Fruit fly (Drosophila melanogaster): ENCODE data around the gene SMC3.

DNA sequence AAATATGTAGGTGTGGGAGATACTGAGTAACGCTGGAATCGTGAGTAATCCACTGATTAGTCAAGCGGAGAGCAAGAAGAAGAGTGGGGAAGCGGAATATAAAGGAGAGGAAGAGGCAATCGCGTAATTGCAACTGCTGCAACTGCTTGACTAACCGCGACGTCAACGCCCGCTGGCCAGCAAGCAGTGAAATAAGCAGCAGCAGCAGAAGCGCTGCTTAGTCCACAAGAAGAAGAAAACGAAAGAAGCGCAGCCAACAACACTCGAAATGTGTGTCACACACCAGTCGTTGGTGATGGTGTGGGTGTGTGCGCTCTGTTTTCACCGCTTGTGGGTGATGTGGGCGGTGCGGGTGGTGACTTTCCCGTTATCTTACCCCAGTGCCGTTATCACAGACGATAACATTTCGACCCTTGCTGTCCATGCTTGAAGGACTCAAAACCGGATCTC is 40.2 kb downstream of the SMC3 start:
- TF ChIP-seq CG11294 (GFP tag; IDR thresholded peaks at IDR 0.05): no peak
- no peak for TF ChIP-seq fd85E (GFP tag; optimal IDR thresholded peaks at IDR 0.05)
- TF ChIP-seq topi (GFP tag; optimal IDR thresholded peaks at IDR 0.05): no peak
- TF ChIP-seq CG32006 (GFP tag; optimal IDR thresholded peaks at IDR 0.05): no peak
- no peak for TF ChIP-seq Ets21C (GFP tag; optimal IDR thresholded peaks at IDR 0.05)
- no peak for TF ChIP-seq Gug (GFP tag; IDR thresholded peaks at IDR 0.05)
- TF ChIP-seq Sox15 (GFP tag; optimal IDR thresholded peaks at IDR 0.05): no peak
- TF ChIP-seq ss (GFP tag; optimal IDR thresholded peaks at IDR 0.05): no peak
- no peak for TF ChIP-seq net (GFP tag; optimal IDR thresholded peaks at IDR 0.05)
- no peak for TF ChIP-seq CG10631 (GFP tag; optimal IDR thresholded peaks at IDR 0.05)

All from whole organism, prepupa.